Worm (Caenorhabditis elegans) whole organism, midembryonic: ENCODE results near the gene F25B3.2.

ENCODE experiments used
- T22C8.4 ChIP-seq: fragments of 200-800 bp; sonication (Bioruptor generic); IDR thresholded peaks from 2 replicates; pipeline ENCODE4 v1.3.6; 2022; ENCODE audit warnings: missing genetic modification characterization, missing compliant biosample characterization
- klf-2 ChIP-seq: fragments of 200-800 bp; sonication (Bioruptor generic); conservative IDR thresholded peaks from 2 replicates; pipeline ENCODE4 v1.3.6; 2022; ENCODE audit warnings: missing genetic modification reagents, missing genetic modification characterization, missing compliant biosample characterization

- TF ChIP-seq klf-2 (GFP tag; lab: Robert Waterston, UW) (no peak), T22C8.4 (GFP tag; lab: Robert Waterston, UW) (no peak)
These were observed at the start of gene F25B3.2 for ce11 chrV:9576991-9577390.
